Worm (Caenorhabditis elegans): ENCODE data around the gene F46H6.5.

- TF ChIP-seq ZK546.5 (tag; optimal IDR thresholded peaks at IDR 0.05) (no peak), unc-39 (tag; optimal IDR thresholded peaks at IDR 0.05) (no peak), daf-12 (tag; optimal IDR thresholded peaks at IDR 0.05) (no peak), nhr-10 (tag; optimal IDR thresholded peaks at IDR 0.05) (peak; percentile 10), F26F4.8 (GFP tag; conservative IDR thresholded peaks at IDR 0.05) (no peak), lin-13 (GFP tag; optimal IDR thresholded peaks at IDR 0.05) (no peak), T20F7.1 (GFP tag; optimal IDR thresholded peaks at IDR 0.05) (no peak), nhr-28 (tag; optimal IDR thresholded peaks at IDR 0.05) (peak; percentile 59)
Measured at ce11 chrX:4519968-4520367, 28.0 kb upstream of the F46H6.5 start.

All from whole organism, L4 larva.